Worm (Caenorhabditis elegans) whole organism, L2 larva: ENCODE measurements around the gene R07E5.11.

Source experiments
- ZK546.5 ChIP-seq: sonication (generic microtip); optimal IDR thresholded peaks from 2 replicates; lab custom pipeline; 2017; ENCODE audit warnings: missing biosample characterization, missing genetic modification characterization
- ceh-82 ChIP-seq: fragments of 150-350 bp; optimal IDR thresholded peaks from 2 replicates; lab custom pipeline; 2014; ENCODE audit warnings: missing biosample characterization, missing genetic modification characterization
- lin-39 ChIP-seq: fragments of 150-350 bp; optimal IDR thresholded peaks from 2 replicates; lab custom pipeline; 2014; ENCODE audit warnings: missing biosample characterization, missing genetic modification reagents, missing genetic modification characterization
- lsy-2 ChIP-seq, 2 experiments: fragments of 150-350 bp in 1 of 2; sonication (generic microtip) in 1 of 2; optimal IDR thresholded peaks; 2 replicates each; lab custom pipeline; 2014 to 2017; ENCODE audit warnings: missing biosample characterization in 2 of 2, missing genetic modification characterization in 2 of 2
- mdl-1 ChIP-seq, 2 experiments: fragments of 150-350 bp in 1 of 2; sonication (generic microtip) in 1 of 2; optimal IDR thresholded peaks; 2 replicates each; lab custom pipeline; 2017; ENCODE audit warnings: missing biosample characterization in 2 of 2, missing genetic modification characterization in 2 of 2
- unc-62 ChIP-seq: fragments of 150-350 bp; optimal IDR thresholded peaks from 2 replicates; lab custom pipeline; 2014; ENCODE audit warnings: missing biosample characterization, missing genetic modification reagents, missing genetic modification characterization

DNA sequence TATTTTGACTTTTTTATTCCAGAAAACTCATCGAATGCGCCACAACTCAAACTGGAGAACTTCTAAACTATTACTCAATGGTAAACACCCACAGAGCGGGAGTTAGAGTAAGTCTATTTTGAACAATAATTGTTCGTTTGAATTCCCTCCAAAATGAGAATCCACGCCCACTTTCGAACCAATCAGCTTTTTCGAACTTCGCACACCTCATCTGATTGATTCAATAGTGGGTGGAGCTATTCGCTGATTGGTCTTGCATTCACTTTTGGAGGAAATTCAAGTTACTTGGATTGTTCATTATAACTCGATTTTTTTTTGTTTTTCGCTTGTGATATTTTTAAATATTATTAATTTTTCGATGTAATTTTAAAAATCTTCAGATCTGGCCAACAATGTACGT is 19.2 kb downstream of the R07E5.11 start:
- TF ChIP-seq ceh-82 (tag; lab: Kevin White, UChicago) (no peak), ZK546.5 (tag; lab: Kevin White, UChicago) (no peak), unc-62 (no peak), mdl-1 (tag; optimal IDR thresholded peaks at IDR 0.05; lab: Kevin White, UChicago) (no peak), lsy-2 (tag; optimal IDR thresholded peaks at IDR 0.05; lab: Kevin White, UChicago) (no peak), lin-39 (tag; lab: Kevin White, UChicago) (no peak)
